Worm (Caenorhabditis elegans) whole organism, L1 larva: ENCODE results near the gene cyp-33E1.
A peak's percentile ranks its signal among the peaks of the same experiment; 100 is the strongest.

Experiments used
- C04F5.9 ChIP-seq: sonication (generic microtip); optimal IDR thresholded peaks from 2 replicates; lab custom pipeline; 2016; ENCODE audit warnings: missing genetic modification characterization, missing compliant biosample characterization
- C34B4.2 ChIP-seq: sonication (generic microtip); optimal IDR thresholded peaks from 2 replicates; lab custom pipeline; 2017; ENCODE audit warnings: mild to moderate bottlenecking, missing genetic modification characterization, missing compliant biosample characterization
- F16B12.6 ChIP-seq: fragments of 150-350 bp; optimal IDR thresholded peaks from 2 replicates; lab custom pipeline; 2014; ENCODE audit warnings: missing biosample characterization, missing genetic modification characterization
- alr-1 ChIP-seq: fragments of 200-800 bp; sonication (Bioruptor generic); optimal IDR thresholded peaks from 2 replicates; lab custom pipeline; 2018; ENCODE audit warnings: borderline replicate concordance, mild to moderate bottlenecking, missing genetic modification characterization, missing compliant biosample characterization
- aly-2 ChIP-seq: fragments of 150-350 bp; optimal IDR thresholded peaks from 2 replicates; lab custom pipeline; 2014; ENCODE audit warnings: missing biosample characterization, missing genetic modification characterization
- ama-1 ChIP-seq: fragments of 150-350 bp; optimal IDR thresholded peaks from 2 replicates; lab custom pipeline; 2014
- blmp-1 ChIP-seq: fragments of 150-350 bp; optimal IDR thresholded peaks from 2 replicates; lab custom pipeline; 2014; ENCODE audit warnings: missing biosample characterization, missing genetic modification characterization
- ceh-63 ChIP-seq: fragments of 200-800 bp; sonication (Bioruptor generic); optimal IDR thresholded peaks from 2 replicates; lab custom pipeline; 2018; ENCODE audit warnings: mild to moderate bottlenecking, missing genetic modification characterization, missing compliant biosample characterization
- ceh-82 ChIP-seq, 3 experiments: fragments of 150-350 bp in 1 of 3; sonication (generic microtip) in 2 of 3; optimal IDR thresholded peaks; 2 replicates each; lab custom pipeline; 2014 to 2017; ENCODE audit warnings: missing biosample characterization in 3 of 3, missing genetic modification characterization in 3 of 3
- ceh-90 ChIP-seq: sonication (generic microtip); optimal IDR thresholded peaks from 2 replicates; lab custom pipeline; 2016; ENCODE audit warnings: missing genetic modification characterization, missing compliant biosample characterization
- efl-1 ChIP-seq, 4 experiments: fragments of 150-350 bp; optimal IDR thresholded peaks in 3 of 4; peaks in 1 of 4; 1 replicate in 1 of 4; 2 replicates in 3 of 4; lab custom pipeline; 2014; ENCODE audit warnings: missing biosample characterization in 2 of 4, missing genetic modification characterization in 2 of 4, missing genetic modification reagents in 2 of 4
- egl-27 ChIP-seq, 2 experiments: fragments of 150-350 bp in 1 of 2; sonication (generic microtip); optimal IDR thresholded peaks; 3 replicates each; lab custom pipeline; 2017 to 2018; ENCODE audit warnings: missing biosample characterization in 2 of 2, missing genetic modification characterization in 2 of 2, missing genetic modification reagents in 2 of 2
- elt-2 ChIP-seq: sonication (generic microtip); optimal IDR thresholded peaks from 2 replicates; lab custom pipeline; 2016; ENCODE audit warnings: missing genetic modification characterization, mild to moderate bottlenecking, inconsistent platforms, missing compliant biosample characterization, missing genetic modification reagents
- fkh-10 ChIP-seq: sonication (generic microtip); optimal IDR thresholded peaks from 2 replicates; lab custom pipeline; 2017; ENCODE audit warnings: missing biosample characterization, missing genetic modification reagents, missing genetic modification characterization
- fkh-4 ChIP-seq: sonication (generic microtip); optimal IDR thresholded peaks from 2 replicates; lab custom pipeline; 2016; ENCODE audit warnings: missing compliant biosample characterization, missing genetic modification characterization, borderline replicate concordance
- fkh-8 ChIP-seq: sonication (generic microtip); optimal IDR thresholded peaks from 2 replicates; lab custom pipeline; 2016; ENCODE audit warnings: mild to moderate bottlenecking, missing genetic modification characterization, missing compliant biosample characterization
- hlh-17 ChIP-seq: fragments of 200-800 bp; sonication (Bioruptor generic); optimal IDR thresholded peaks from 2 replicates; lab custom pipeline; 2018; ENCODE audit warnings: missing genetic modification characterization, mild to moderate bottlenecking, missing compliant biosample characterization, moderate library complexity, borderline replicate concordance
- hlh-4 ChIP-seq: sonication (generic microtip); optimal IDR thresholded peaks from 2 replicates; lab custom pipeline; 2016; ENCODE audit warnings: mild to moderate bottlenecking, missing genetic modification characterization, missing compliant biosample characterization
- hpl-2 ChIP-seq: fragments of 150-350 bp; optimal IDR thresholded peaks from 2 replicates; lab custom pipeline; 2014; ENCODE audit warnings: missing biosample characterization, missing genetic modification reagents, missing genetic modification characterization
- isw-1 ChIP-seq: fragments of 200-800 bp; sonication (Bioruptor generic); IDR thresholded peaks from 2 replicates; pipeline ENCODE4 v1.3.6; 2022; ENCODE audit warnings: missing genetic modification characterization, missing compliant biosample characterization
- lin-15B ChIP-seq: fragments of 150-350 bp; sonication (generic microtip); optimal IDR thresholded peaks from 3 replicates; lab custom pipeline; 2014; ENCODE audit warnings: missing biosample characterization, missing genetic modification characterization
- lin-35 ChIP-seq, 2 experiments: fragments of 150-350 bp; optimal IDR thresholded peaks; 2 replicates each; lab custom pipeline; 2014; ENCODE audit warnings: missing biosample characterization in 2 of 2, missing genetic modification characterization in 2 of 2, missing genetic modification reagents in 2 of 2
- lin-39 ChIP-seq: fragments of 150-350 bp; optimal IDR thresholded peaks from 2 replicates; lab custom pipeline; 2014; ENCODE audit warnings: missing biosample characterization, missing genetic modification reagents, missing genetic modification characterization
- lir-3 ChIP-seq: sonication (generic microtip); optimal IDR thresholded peaks from 2 replicates; lab custom pipeline; 2016; ENCODE audit warnings: mild to moderate bottlenecking, missing genetic modification characterization, moderate library complexity, missing compliant biosample characterization; ENCODE audit not compliant: poor library complexity
- mdl-1 ChIP-seq, 2 experiments: fragments of 150-350 bp; optimal IDR thresholded peaks; 2 replicates each; lab custom pipeline; 2014 to 2017; ENCODE audit warnings: missing biosample characterization in 2 of 2, missing genetic modification characterization in 2 of 2, inconsistent platforms in 1 of 2
- nhr-11 ChIP-seq: fragments of 150-350 bp; optimal IDR thresholded peaks from 2 replicates; lab custom pipeline; 2014; ENCODE audit warnings: missing biosample characterization, missing genetic modification characterization
- nhr-12 ChIP-seq: sonication (generic microtip); optimal IDR thresholded peaks from 2 replicates; lab custom pipeline; 2017; ENCODE audit warnings: missing biosample characterization, missing genetic modification characterization
- nhr-19 ChIP-seq: fragments of 200-800 bp; sonication (Bioruptor generic); conservative IDR thresholded peaks from 2 replicates; pipeline ENCODE4 v1.3.6; 2022; ENCODE audit warnings: missing genetic modification characterization, missing compliant biosample characterization
- nhr-20 ChIP-seq: sonication (generic microtip); optimal IDR thresholded peaks from 2 replicates; lab custom pipeline; 2016; ENCODE audit warnings: mild to moderate bottlenecking, missing genetic modification characterization, missing compliant biosample characterization
- nhr-28 ChIP-seq: fragments of 150-350 bp; optimal IDR thresholded peaks from 2 replicates; lab custom pipeline; 2014; ENCODE audit warnings: missing biosample characterization, missing genetic modification characterization
- nhr-47 ChIP-seq: sonication (generic microtip); optimal IDR thresholded peaks from 2 replicates; lab custom pipeline; 2016; ENCODE audit warnings: mild to moderate bottlenecking, missing genetic modification characterization, moderate library complexity, missing compliant biosample characterization
- nhr-71 ChIP-seq: sonication (generic microtip); optimal IDR thresholded peaks from 2 replicates; lab custom pipeline; 2016; ENCODE audit warnings: mild to moderate bottlenecking, missing genetic modification characterization, moderate library complexity, missing compliant biosample characterization
- nhr-76 ChIP-seq: sonication (generic microtip); optimal IDR thresholded peaks from 2 replicates; lab custom pipeline; 2017; ENCODE audit warnings: missing biosample characterization, missing genetic modification characterization
- nhr-90 ChIP-seq: sonication (generic microtip); optimal IDR thresholded peaks from 2 replicates; lab custom pipeline; 2016; ENCODE audit warnings: mild to moderate bottlenecking, missing genetic modification characterization, missing compliant biosample characterization; ENCODE audit not compliant: poor library complexity
- pag-3 ChIP-seq: sonication (generic microtip); optimal IDR thresholded peaks from 2 replicates; lab custom pipeline; 2017; ENCODE audit warnings: missing genetic modification characterization, mild to moderate bottlenecking, missing compliant biosample characterization, antibody characterized with exemption, borderline replicate concordance; ENCODE audit not compliant: insufficient read depth
- pax-3 ChIP-seq: fragments of 200-800 bp; sonication (Bioruptor generic); optimal IDR thresholded peaks from 2 replicates; lab custom pipeline; 2018; ENCODE audit warnings: mild to moderate bottlenecking, missing genetic modification characterization, moderate library complexity, missing compliant biosample characterization
- skn-1 ChIP-seq: fragments of 150-350 bp; optimal IDR thresholded peaks from 2 replicates; lab custom pipeline; 2014; ENCODE audit warnings: missing biosample characterization, missing genetic modification characterization
- snu-23 ChIP-seq: sonication (generic microtip); optimal IDR thresholded peaks from 2 replicates; lab custom pipeline; 2016; ENCODE audit warnings: missing genetic modification characterization, missing compliant biosample characterization
- sox-4 ChIP-seq: sonication (generic microtip); optimal IDR thresholded peaks from 2 replicates; lab custom pipeline; 2016; ENCODE audit warnings: missing genetic modification characterization, missing compliant biosample characterization
- sptf-1 ChIP-seq: fragments of 150-350 bp; optimal IDR thresholded peaks from 2 replicates; lab custom pipeline; 2014; ENCODE audit warnings: missing biosample characterization, missing genetic modification characterization
- sup-37 ChIP-seq: fragments of 200-800 bp; sonication (Bioruptor generic); optimal IDR thresholded peaks from 2 replicates; lab custom pipeline; 2018; ENCODE audit warnings: mild to moderate bottlenecking, missing genetic modification characterization, missing compliant biosample characterization
- tbx-2 ChIP-seq: sonication (generic microtip); optimal IDR thresholded peaks from 2 replicates; lab custom pipeline; 2016; ENCODE audit warnings: missing genetic modification characterization, missing compliant biosample characterization
- unc-130 ChIP-seq: fragments of 150-350 bp; optimal IDR thresholded peaks from 2 replicates; lab custom pipeline; 2017; ENCODE audit warnings: missing biosample characterization, missing genetic modification characterization, inconsistent platforms
- unc-86 ChIP-seq: sonication (generic microtip); optimal IDR thresholded peaks from 2 replicates; lab custom pipeline; 2016; ENCODE audit warnings: missing genetic modification characterization, missing compliant biosample characterization
- unc-98 ChIP-seq: fragments of 200-800 bp; sonication (Bioruptor generic); IDR thresholded peaks from 2 replicates; pipeline ENCODE4 v1.3.6; 2022; ENCODE audit warnings: missing genetic modification characterization, missing compliant biosample characterization
- xbp-1 ChIP-seq: sonication (generic microtip); optimal IDR thresholded peaks from 2 replicates; lab custom pipeline; 2016; ENCODE audit warnings: missing genetic modification characterization, missing compliant biosample characterization
- zag-1 ChIP-seq: fragments of 150-350 bp; optimal IDR thresholded peaks from 2 replicates; lab custom pipeline; 2014; ENCODE audit warnings: missing biosample characterization, missing genetic modification characterization
- zip-4 ChIP-seq: fragments of 200-800 bp; sonication (Bioruptor generic); optimal IDR thresholded peaks from 2 replicates; lab custom pipeline; 2018; ENCODE audit warnings: mild to moderate bottlenecking, missing genetic modification characterization, moderate library complexity, missing compliant biosample characterization
- ztf-4 ChIP-seq: fragments of 150-350 bp; optimal IDR thresholded peaks from 2 replicates; lab custom pipeline; 2014; ENCODE audit warnings: missing biosample characterization, missing genetic modification characterization

cyp-33E1 gene

ce11 chrIV:8691486-8691885 lies 43.1 kb upstream of the cyp-33E1 start, which contains the start of the genes hst-1 and ints-6 (continued):
- TF ChIP-seq alr-1 (no peak), unc-98 (no peak), ceh-63 (GFP tag; lab: Kevin White, UChicago) (no peak), hpl-2 (no peak), ceh-90 (tag; lab: Kevin White, UChicago) (no peak), nhr-11 (tag; lab: Kevin White, UChicago) (no peak), fkh-4 (no peak), zip-4 (no peak), nhr-47 (peak; percentile 32), tbx-2 (no peak), ama-1 (lab: Kevin White, UChicago) (no peak), lir-3 (tag; lab: Kevin White, UChicago) (no peak), sox-4 (tag; lab: Kevin White, UChicago) (no peak)

- TF ChIP-seq alr-1 (no peak), skn-1 (tag; lab: Kevin White, UChicago) (peak; percentile 80), ceh-82 (tag; optimal IDR thresholded peaks at IDR 0.05; lab: Kevin White, UChicago) (peak; percentile 80 to 87 (median 81)), sptf-1 (tag; lab: Kevin White, UChicago) (no peak), hlh-4 (no peak), nhr-90 (tag; lab: Kevin White, UChicago) (peak; percentile 79), nhr-28 (tag; lab: Kevin White, UChicago) (no peak), nhr-71 (tag; lab: Kevin White, UChicago) (peak; percentile 93), ztf-4 (tag; lab: Kevin White, UChicago) (peak; percentile 50), C04F5.9 (peak; percentile 55), nhr-12 (tag; lab: Kevin White, UChicago) (no peak), aly-2 (peak; percentile 86), efl-1 (optimal IDR thresholded peaks at IDR 0.05; lab: Kevin White, UChicago) (peak; percentile 87 to 96), efl-1 (GFP tag; optimal IDR thresholded peaks at IDR 0.05 in 1 of 2; lab: Kevin White, UChicago) (peak; percentile 95 to 100), snu-23 (peak; percentile 91), nhr-19 (peak; percentile 85), lin-35 (GFP tag; optimal IDR thresholded peaks at IDR 0.05; lab: Kevin White, UChicago) (peak; percentile 94 to 98), lin-39 (tag; lab: Kevin White, UChicago) (peak; percentile 91), sup-37 (peak; percentile 0), F16B12.6 (tag; lab: Kevin White, UChicago) (peak; percentile 76), hlh-17 (GFP tag; lab: Kevin White, UChicago) (no peak), hpl-2 (peak; percentile 44), pax-3 (tag; lab: Kevin White, UChicago) (peak; percentile 44), C34B4.2 (tag; lab: Kevin White, UChicago) (no peak), sox-4 (tag; lab: Kevin White, UChicago) (peak; percentile 50), xbp-1 (tag; lab: Kevin White, UChicago) (peak; percentile 85), elt-2 (peak; percentile 60), fkh-8 (tag; lab: Kevin White, UChicago) (peak; percentile 67), nhr-11 (tag; lab: Kevin White, UChicago) (peak; percentile 80), fkh-10 (GFP tag; lab: Kevin White, UChicago) (peak; percentile 20), nhr-47 (peak; percentile 91), lin-15B (tag; lab: Kevin White, UChicago) (peak; percentile 77), zag-1 (tag; lab: Kevin White, UChicago) (peak; percentile 82), egl-27 (tag; optimal IDR thresholded peaks at IDR 0.05; lab: Kevin White, UChicago) (peak in 1 of 2 experiments; percentile 9), nhr-76 (tag; lab: Kevin White, UChicago) (no peak), pag-3 (no peak), blmp-1 (peak; percentile 68), unc-130 (peak; percentile 23), mdl-1 (tag; optimal IDR thresholded peaks at IDR 0.05; lab: Kevin White, UChicago) (peak in 1 of 2 experiments; percentile 83), isw-1 (GFP tag; lab: Robert Waterston, UW) (peak; percentile 82), ceh-63 (GFP tag; lab: Kevin White, UChicago) (no peak), unc-86 (tag; lab: Kevin White, UChicago) (peak; percentile 82), nhr-20 (tag; lab: Kevin White, UChicago) (peak; percentile 89)
Observed at ce11 chrIV:8687605-8688191, 39.3 kb upstream of the cyp-33E1 start, which contains the start of gene snrp-3. Gene snrp-3, minus strand, starts transcription at chrIV:8687810.
